Fruit fly (Drosophila melanogaster) whole organism, embryonic: Measurements from ENCODE around the gene CG14915.

Experiments
- Antp ChIP-seq: fragments of 200-800 bp; sonication (Bioruptor generic); optimal IDR thresholded peaks from 3 replicates; lab custom pipeline; 2016; ENCODE audit warnings: missing biosample characterization, missing genetic modification characterization
- Asciz ChIP-seq: fragments of 200-800 bp; sonication (Bioruptor generic); optimal IDR thresholded peaks from 2 replicates; lab custom pipeline; 2017; ENCODE audit warnings: missing biosample characterization, mild to moderate bottlenecking, missing genetic modification characterization, missing genetic modification reagents
- Atf-2 ChIP-seq: fragments of 200-800 bp; sonication (Bioruptor generic); optimal IDR thresholded peaks from 2 replicates; lab custom pipeline; 2016; ENCODE audit warnings: missing biosample characterization, missing genetic modification characterization
- BEAF-32 ChIP-seq: fragments of 200-800 bp; sonication (Bioruptor generic); optimal IDR thresholded peaks from 3 replicates; lab custom pipeline; 2017; ENCODE audit warnings: missing biosample characterization, missing genetic modification characterization, mild to moderate bottlenecking, moderate library complexity, missing genetic modification reagents
- Blimp-1 ChIP-seq: fragments of 200-800 bp; sonication (Bioruptor generic); optimal IDR thresholded peaks from 3 replicates; lab custom pipeline; 2018; ENCODE audit warnings: missing biosample characterization, missing genetic modification characterization, mild to moderate bottlenecking, moderate library complexity, missing genetic modification reagents
- CG10462 ChIP-seq: fragments of 200-800 bp; sonication (Bioruptor generic); optimal IDR thresholded peaks from 2 replicates; lab custom pipeline; 2016; ENCODE audit warnings: missing biosample characterization, missing genetic modification characterization
- CG10543 ChIP-seq: fragments of 200-800 bp; sonication (Bioruptor generic); optimal IDR thresholded peaks from 3 replicates; lab custom pipeline; 2017; ENCODE audit warnings: missing biosample characterization, mild to moderate bottlenecking, missing genetic modification characterization, moderate library complexity
- CG10654 ChIP-seq: fragments of 200-800 bp; sonication (Bioruptor generic); optimal IDR thresholded peaks from 2 replicates; lab custom pipeline; 2016; ENCODE audit warnings: missing biosample characterization, missing genetic modification characterization
- CG10979 ChIP-seq: fragments of 200-800 bp; sonication (Bioruptor generic); optimal IDR thresholded peaks from 2 replicates; lab custom pipeline; 2018; ENCODE audit warnings: missing biosample characterization, mild to moderate bottlenecking, missing genetic modification characterization, moderate library complexity
- CG12299 ChIP-seq: fragments of 200-800 bp; sonication (Bioruptor generic); optimal IDR thresholded peaks from 2 replicates; lab custom pipeline; 2018; ENCODE audit warnings: missing biosample characterization, mild to moderate bottlenecking, missing genetic modification characterization
- CG12659 ChIP-seq: fragments of 200-800 bp; sonication (Bioruptor generic); optimal IDR thresholded peaks from 3 replicates; lab custom pipeline; 2017; ENCODE audit warnings: mild to moderate bottlenecking, missing biosample characterization, missing genetic modification reagents, missing genetic modification characterization
- CG12744 ChIP-seq: fragments of 200-800 bp; sonication (Bioruptor generic); optimal IDR thresholded peaks from 2 replicates; lab custom pipeline; 2016; ENCODE audit warnings: missing biosample characterization, missing genetic modification characterization
- CG1529 ChIP-seq: fragments of 200-800 bp; sonication (Bioruptor generic); optimal IDR thresholded peaks from 3 replicates; lab custom pipeline; 2018; ENCODE audit warnings: missing biosample characterization, missing genetic modification characterization
- CG17359 ChIP-seq: fragments of 200-800 bp; sonication (Bioruptor generic); optimal IDR thresholded peaks from 3 replicates; lab custom pipeline; 2018; ENCODE audit warnings: missing biosample characterization, mild to moderate bottlenecking, missing genetic modification characterization, moderate library complexity
- CG17385 ChIP-seq: fragments of 200-800 bp; sonication (Bioruptor generic); optimal IDR thresholded peaks from 3 replicates; lab custom pipeline; 2018; ENCODE audit warnings: missing biosample characterization, mild to moderate bottlenecking, missing genetic modification characterization
- CG17568 ChIP-seq: fragments of 200-800 bp; sonication (Bioruptor generic); optimal IDR thresholded peaks from 2 replicates; lab custom pipeline; 2018; ENCODE audit warnings: missing biosample characterization, mild to moderate bottlenecking, missing genetic modification characterization, moderate library complexity
- CG2129 ChIP-seq: fragments of 200-800 bp; sonication (Bioruptor generic); IDR thresholded peaks from 2 replicates; pipeline ENCODE4 v1.3.6; 2022; ENCODE audit warnings: missing biosample characterization, missing genetic modification characterization; ENCODE audit not compliant: partially characterized antibody
- CG2712 ChIP-seq: fragments of 200-800 bp; optimal IDR thresholded peaks from 3 replicates; lab custom pipeline; 2019; ENCODE audit warnings: missing biosample characterization, mild to moderate bottlenecking, missing genetic modification characterization, moderate library complexity
- CG3065 ChIP-seq: fragments of 200-800 bp; sonication (Bioruptor generic); optimal IDR thresholded peaks from 2 replicates; lab custom pipeline; 2016; ENCODE audit warnings: missing biosample characterization, missing genetic modification characterization
- CG31441 ChIP-seq: fragments of 200-800 bp; sonication (Bioruptor generic); IDR thresholded peaks from 2 replicates; pipeline ENCODE4 v1.3.6; 2022; ENCODE audit warnings: missing biosample characterization, missing genetic modification characterization
- CG32772 ChIP-seq: fragments of 200-800 bp; sonication (Bioruptor generic); IDR thresholded peaks from 2 replicates; pipeline ENCODE4 v1.3.6; 2022; ENCODE audit warnings: missing biosample characterization, missing genetic modification characterization
- CG3281 ChIP-seq: fragments of 200-800 bp; sonication (Bioruptor generic); optimal IDR thresholded peaks from 3 replicates; lab custom pipeline; 2017; ENCODE audit warnings: missing biosample characterization, mild to moderate bottlenecking, missing genetic modification characterization
- CG4404 ChIP-seq: fragments of 200-800 bp; sonication (Bioruptor generic); IDR thresholded peaks from 2 replicates; pipeline ENCODE4 v1.3.6; 2022; ENCODE audit warnings: missing biosample characterization, missing genetic modification characterization
- CG4730 ChIP-seq: fragments of 200-800 bp; sonication (Bioruptor generic); IDR thresholded peaks from 2 replicates; pipeline ENCODE4 v1.3.6; 2022; ENCODE audit warnings: missing biosample characterization, missing genetic modification characterization
- CG6654 ChIP-seq: fragments of 200-800 bp; sonication (Bioruptor generic); optimal IDR thresholded peaks from 2 replicates; lab custom pipeline; 2017; ENCODE audit warnings: missing biosample characterization, mild to moderate bottlenecking, missing genetic modification characterization
- CG7786 ChIP-seq: fragments of 200-800 bp; sonication (Bioruptor generic); optimal IDR thresholded peaks from 2 replicates; lab custom pipeline; 2016; ENCODE audit warnings: missing biosample characterization, missing genetic modification characterization
- CG7963 ChIP-seq: fragments of 200-800 bp; sonication (Bioruptor generic); IDR thresholded peaks from 3 replicates; pipeline ENCODE4 v1.3.6; 2022; ENCODE audit warnings: missing biosample characterization, missing genetic modification characterization; ENCODE audit not compliant: partially characterized antibody
- CHES-1-like ChIP-seq: fragments of 200-800 bp; sonication (Bioruptor generic); optimal IDR thresholded peaks from 2 replicates; lab custom pipeline; 2016; ENCODE audit warnings: missing biosample characterization, missing genetic modification characterization
- D ChIP-seq, 2 experiments: fragments of 200-800 bp in 1 of 2; fragments of >200 bp in 1 of 2; sonication (Bioruptor generic) in 1 of 2; optimal IDR thresholded peaks; 2 replicates in 1 of 2; 3 replicates in 1 of 2; lab custom pipeline; 2017; ENCODE audit warnings: mild to moderate bottlenecking in 1 of 2, missing biosample characterization in 1 of 2, missing genetic modification characterization in 1 of 2, missing genetic modification reagents in 1 of 2
- Dref ChIP-seq: fragments of 200-800 bp; sonication (Bioruptor generic); IDR thresholded peaks from 2 replicates; pipeline ENCODE4 v1.3.6; 2022; ENCODE audit warnings: missing biosample characterization, missing genetic modification characterization
- E2f2 ChIP-seq: fragments of 200-800 bp; sonication (Bioruptor generic); IDR thresholded peaks from 2 replicates; pipeline ENCODE4 v1.3.6; 2022; ENCODE audit warnings: missing biosample characterization, missing genetic modification characterization
- Ets65A ChIP-seq: fragments of 200-800 bp; sonication (Bioruptor generic); peaks from one replicate; lab custom pipeline; 2016; ENCODE audit warnings: missing biosample characterization, missing genetic modification characterization
- Gsc ChIP-seq: fragments of 200-800 bp; sonication (Bioruptor generic); IDR thresholded peaks from 2 replicates; pipeline ENCODE4 v1.3.6; 2022; ENCODE audit warnings: missing biosample characterization, missing genetic modification characterization
- H15 ChIP-seq: fragments of 200-800 bp; sonication (Bioruptor generic); IDR thresholded peaks from 3 replicates; pipeline ENCODE4 v1.3.6; 2022; ENCODE audit warnings: missing biosample characterization, missing genetic modification characterization
- Oli ChIP-seq: fragments of 200-800 bp; sonication (Bioruptor generic); optimal IDR thresholded peaks from 2 replicates; lab custom pipeline; 2018; ENCODE audit warnings: missing biosample characterization, mild to moderate bottlenecking, missing genetic modification characterization, moderate library complexity
- crp ChIP-seq, 2 experiments: fragments of 200-800 bp; sonication (Bioruptor generic); optimal IDR thresholded peaks; 2 replicates in 1 of 2; 3 replicates in 1 of 2; lab custom pipeline; 2017; ENCODE audit warnings: missing biosample characterization in 2 of 2, missing genetic modification characterization in 2 of 2, mild to moderate bottlenecking in 1 of 2, moderate library complexity in 1 of 2
- esg ChIP-seq: fragments of 200-800 bp; sonication (Bioruptor generic); conservative IDR thresholded peaks from 2 replicates; pipeline ENCODE4 v1.3.6; 2022; ENCODE audit warnings: missing biosample characterization, missing genetic modification characterization
- fd96Cb ChIP-seq: fragments of 200-800 bp; sonication (Bioruptor generic); optimal IDR thresholded peaks from 2 replicates; lab custom pipeline; 2018; ENCODE audit warnings: missing biosample characterization, mild to moderate bottlenecking, missing genetic modification characterization, moderate library complexity
- grau ChIP-seq: fragments of 200-800 bp; optimal IDR thresholded peaks from 3 replicates; lab custom pipeline; 2019; ENCODE audit warnings: missing biosample characterization, mild to moderate bottlenecking, missing genetic modification characterization, moderate library complexity
- h ChIP-seq: fragments of >200 bp; optimal IDR thresholded peaks from 2 replicates; lab custom pipeline; 2017
- ken ChIP-seq: fragments of 200-800 bp; sonication (Bioruptor generic); IDR thresholded peaks from 3 replicates; pipeline ENCODE4 v1.3.6; 2022; ENCODE audit warnings: missing biosample characterization, missing genetic modification characterization
- luna ChIP-seq: fragments of 200-800 bp; sonication (Bioruptor generic); optimal IDR thresholded peaks from 2 replicates; lab custom pipeline; 2016; ENCODE audit warnings: missing biosample characterization, missing genetic modification characterization
- odd ChIP-seq: fragments of 200-800 bp; sonication (Bioruptor generic); optimal IDR thresholded peaks from 2 replicates; lab custom pipeline; 2017; ENCODE audit warnings: missing biosample characterization, mild to moderate bottlenecking, missing genetic modification characterization
- otp ChIP-seq: fragments of 200-800 bp; sonication (Bioruptor generic); IDR thresholded peaks from 3 replicates; pipeline ENCODE4, ENCODE4 v1.3.6; 2022; ENCODE audit warnings: missing biosample characterization, missing genetic modification characterization
- ranshi ChIP-seq: fragments of 200-800 bp; sonication (Bioruptor generic); IDR thresholded peaks from 2 replicates; pipeline ENCODE4 v1.3.6; 2022; ENCODE audit warnings: missing biosample characterization, missing genetic modification characterization
- row ChIP-seq: fragments of 200-800 bp; sonication (Bioruptor generic); IDR thresholded peaks from 3 replicates; pipeline ENCODE4 v1.3.6; 2022; ENCODE audit warnings: missing biosample characterization, missing genetic modification characterization
- sug ChIP-seq: fragments of 200-800 bp; optimal IDR thresholded peaks from 2 replicates; lab custom pipeline; 2019; ENCODE audit warnings: missing biosample characterization, mild to moderate bottlenecking, missing genetic modification characterization, moderate library complexity
- ttk ChIP-seq: fragments of 200-800 bp; sonication (Bioruptor generic); IDR thresholded peaks from 2 replicates; pipeline ENCODE4 v2.1.2; 2022; ENCODE audit warnings: missing biosample characterization, missing genetic modification characterization
- unc-4 ChIP-seq: fragments of 200-800 bp; sonication (Bioruptor generic); IDR thresholded peaks from 2 replicates; pipeline ENCODE4 v1.3.6; 2022; ENCODE audit warnings: missing biosample characterization, missing genetic modification characterization; ENCODE audit not compliant: partially characterized antibody

Gene CG14915

DNA sequence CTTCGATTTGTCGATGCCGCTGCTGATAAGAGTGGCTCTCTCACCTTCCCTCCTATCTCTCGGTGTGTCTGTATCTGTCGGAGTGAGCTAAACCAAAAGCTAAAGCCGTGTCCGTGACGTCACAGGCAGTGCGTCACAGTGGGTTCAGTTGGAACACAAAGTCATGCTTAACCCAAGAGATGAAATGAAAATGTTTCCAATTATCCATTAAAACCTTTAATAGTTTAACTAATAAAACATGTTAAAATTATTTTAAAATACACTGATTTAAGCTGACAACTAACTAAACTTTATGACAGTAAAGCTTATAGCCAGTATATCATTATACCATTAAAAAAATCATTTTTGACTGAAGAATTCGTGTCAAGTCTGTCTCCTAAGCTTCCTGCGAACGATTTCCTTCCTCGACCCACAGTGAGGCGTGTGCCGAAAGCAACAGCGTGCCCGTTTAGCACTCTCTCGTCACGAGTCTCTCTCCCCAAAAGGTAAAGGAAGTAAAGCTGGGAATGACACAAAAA, 42.2 kb downstream of the CG14915 start, which contains the start of gene Idua:
Gene Idua (minus strand): TSS at position 51 of the 518 bp plus-strand sequence.
- TF ChIP-seq Asciz (GFP tag; lab: Kevin White, UChicago): peak; percentile 70
- TF ChIP-seq CG7963: no peak
- TF ChIP-seq BEAF-32: no peak
- TF ChIP-seq CG7786: no peak
- no peak for TF ChIP-seq CG12744
- peak; percentile 69 for TF ChIP-seq CG17359 (tag; lab: Kevin White, UChicago)
- no peak for TF ChIP-seq sug (tag; lab: Kevin White, UChicago)
- TF ChIP-seq ken (GFP tag; lab: Robert Waterston, UW): 0 out of 3 replicates have a peak, but pooled peaks have one; percentile 36
- TF ChIP-seq E2f2: peak; percentile 33; the same call in 1 of the 2 replicates
- TF ChIP-seq ranshi (GFP tag; lab: Robert Waterston, UW): 0 out of 2 replicates have a peak, but pooled peaks have one; percentile 18
- TF ChIP-seq CG10543 (GFP tag; lab: Kevin White, UChicago): peak; percentile 81
- peak; percentile 71 for TF ChIP-seq fd96Cb
- TF ChIP-seq CG2129: no peak
- no peak for TF ChIP-seq CG31441
- no peak for TF ChIP-seq D (optimal IDR thresholded peaks at IDR 0.05; lab: Kevin White, UChicago)
- peak; percentile 76 for TF ChIP-seq D (GFP tag; optimal IDR thresholded peaks at IDR 0.05; lab: Kevin White, UChicago)
- no peak for TF ChIP-seq CG2712 (tag; lab: Kevin White, UChicago)
- peak; percentile 83 for TF ChIP-seq CG12659
- no peak for TF ChIP-seq CG3065 (GFP tag; lab: Kevin White, UChicago)
- 0 out of 3 replicates have a peak, but pooled peaks have one; percentile 26 for TF ChIP-seq otp (GFP tag; lab: Robert Waterston, UW)
- peak; percentile 68 for TF ChIP-seq CG12299
- TF ChIP-seq CG3281 (GFP tag; lab: Kevin White, UChicago): peak; percentile 82
- TF ChIP-seq CG17385 (GFP tag; lab: Kevin White, UChicago): peak; percentile 73
- TF ChIP-seq CG10654 (GFP tag; lab: Kevin White, UChicago): peak; percentile 24
- 0 out of 2 replicates have a peak, but pooled peaks have one; percentile 7 for TF ChIP-seq Gsc
- no peak for TF ChIP-seq Dref (GFP tag; lab: Robert Waterston, UW)
- TF ChIP-seq row (GFP tag; lab: Robert Waterston, UW): peak; percentile 78
- TF ChIP-seq CG4404 (GFP tag; lab: Robert Waterston, UW): 0 out of 2 replicates have a peak, but pooled peaks have one; percentile 24
- no peak for TF ChIP-seq Antp (GFP tag; lab: Kevin White, UChicago)
- TF ChIP-seq CG4730 (GFP tag; lab: Robert Waterston, UW): peak; percentile 24; the same call in 1 of the 2 replicates
- peak; percentile 90 for TF ChIP-seq Ets65A (GFP tag; lab: Kevin White, UChicago)
- TF ChIP-seq CHES-1-like (GFP tag; lab: Kevin White, UChicago): no peak
- TF ChIP-seq odd (GFP tag; lab: Kevin White, UChicago): peak; percentile 80
- TF ChIP-seq CG17568: no peak
- TF ChIP-seq Blimp-1: no peak
- TF ChIP-seq unc-4 (GFP tag; lab: Robert Waterston, UW): no peak
- peak; percentile 56 for TF ChIP-seq esg
- peak; percentile 73 for TF ChIP-seq CG10979 (tag; lab: Kevin White, UChicago)
- TF ChIP-seq luna: no peak
- peak; percentile 2 for TF ChIP-seq CG6654
- no peak for TF ChIP-seq CG1529
- TF ChIP-seq grau (tag; lab: Kevin White, UChicago): peak; percentile 83
- peak in 1 of 2 experiments; percentile 8 for TF ChIP-seq crp (GFP tag; optimal IDR thresholded peaks at IDR 0.05; lab: Kevin White, UChicago)
- TF ChIP-seq H15: 0 out of 3 replicates have a peak, but pooled peaks have one; percentile 42
- no peak for TF ChIP-seq CG10462
- TF ChIP-seq Oli (tag; lab: Kevin White, UChicago): peak; percentile 78
- TF ChIP-seq h (lab: Kevin White, UChicago): no peak
- TF ChIP-seq CG32772: 0 out of 2 replicates have a peak, but pooled peaks have one; percentile 31
- TF ChIP-seq Atf-2 (GFP tag; lab: Kevin White, UChicago): no peak
- TF ChIP-seq ttk (GFP tag; lab: Robert Waterston, UW): peak; percentile 30; the same call in 1 of the 2 replicates
